Worm (Caenorhabditis elegans) whole organism, L2 larva: Measurements from ENCODE around the gene srw-54.

Source experiments
- elt-3 ChIP-seq: sonication (generic microtip); optimal IDR thresholded peaks from 2 replicates; lab custom pipeline; 2017; ENCODE audit warnings: missing biosample characterization, missing genetic modification characterization
- ztf-11 ChIP-seq: sonication (generic microtip); optimal IDR thresholded peaks from 2 replicates; lab custom pipeline; 2017; ENCODE audit warnings: missing biosample characterization, missing genetic modification characterization

- TF ChIP-seq ztf-11 (no peak), elt-3 (tag; lab: Kevin White, UChicago) (no peak)
Observed at ce11 chrV:16570697-16571096, 40.4 kb upstream of the srw-54 start, which contains the start of gene nhr-233.
